Fruit fly (Drosophila melanogaster) whole organism, embryonic: ENCODE results near the gene obst-B.

Source experiments
- ATbp ChIP-seq: fragments of 200-800 bp; sonication (Bioruptor generic); optimal IDR thresholded peaks from 2 replicates; lab custom pipeline; 2017; ENCODE audit warnings: missing biosample characterization, mild to moderate bottlenecking, missing genetic modification characterization, missing genetic modification reagents
- CG11723 ChIP-seq: fragments of 200-800 bp; sonication (Bioruptor generic); optimal IDR thresholded peaks from 2 replicates; lab custom pipeline; 2017; ENCODE audit warnings: missing biosample characterization, mild to moderate bottlenecking, missing genetic modification characterization
- CG12104 ChIP-seq: fragments of 200-800 bp; sonication (Bioruptor generic); optimal IDR thresholded peaks from 3 replicates; lab custom pipeline; 2016; ENCODE audit warnings: missing biosample characterization, missing genetic modification characterization
- CG13287 ChIP-seq: fragments of 200-800 bp; sonication (Bioruptor generic); IDR thresholded peaks from 2 replicates; pipeline ENCODE4 v1.3.6; 2022; ENCODE audit warnings: missing biosample characterization, missing genetic modification characterization; ENCODE audit not compliant: partially characterized antibody
- CG15269 ChIP-seq: fragments of 200-800 bp; sonication (Bioruptor generic); optimal IDR thresholded peaks from 2 replicates; lab custom pipeline; 2018; ENCODE audit warnings: missing biosample characterization, mild to moderate bottlenecking, missing genetic modification characterization, moderate library complexity
- CG15479 ChIP-seq: fragments of 200-800 bp; sonication (Bioruptor generic); optimal IDR thresholded peaks from 3 replicates; lab custom pipeline; 2019; ENCODE audit warnings: missing biosample characterization, mild to moderate bottlenecking, missing genetic modification characterization, moderate library complexity
- CG17186 ChIP-seq: fragments of 200-800 bp; sonication (Bioruptor generic); optimal IDR thresholded peaks from 3 replicates; lab custom pipeline; 2017; ENCODE audit warnings: missing biosample characterization, missing genetic modification reagents, missing genetic modification characterization
- CG18764 ChIP-seq: fragments of 200-800 bp; sonication (Bioruptor generic); optimal IDR thresholded peaks from 3 replicates; lab custom pipeline; 2016; ENCODE audit warnings: missing biosample characterization, missing genetic modification characterization
- CG2199 ChIP-seq: fragments of 200-800 bp; sonication (Bioruptor generic); IDR thresholded peaks from 3 replicates; pipeline ENCODE4 v1.3.6; 2022; ENCODE audit warnings: missing biosample characterization, missing genetic modification characterization
- CG32772 ChIP-seq: fragments of 200-800 bp; sonication (Bioruptor generic); IDR thresholded peaks from 2 replicates; pipeline ENCODE4 v1.3.6; 2022; ENCODE audit warnings: missing biosample characterization, missing genetic modification characterization
- CG4282 ChIP-seq: fragments of 200-800 bp; sonication (Bioruptor generic); optimal IDR thresholded peaks from 2 replicates; lab custom pipeline; 2016; ENCODE audit warnings: missing biosample characterization, missing genetic modification characterization
- CG4360 ChIP-seq: fragments of 200-800 bp; sonication (Bioruptor generic); IDR thresholded peaks from 2 replicates; pipeline ENCODE4 v1.3.6; 2022; ENCODE audit warnings: missing biosample characterization, missing genetic modification characterization
- CG43689 ChIP-seq: fragments of 200-800 bp; sonication (Bioruptor generic); IDR thresholded peaks from 2 replicates; pipeline ENCODE4 v1.3.6; 2022; ENCODE audit warnings: missing biosample characterization, missing genetic modification characterization
- CG6765 ChIP-seq: fragments of 200-800 bp; sonication (Bioruptor generic); optimal IDR thresholded peaks from 3 replicates; lab custom pipeline; 2017; ENCODE audit warnings: missing biosample characterization, mild to moderate bottlenecking, missing genetic modification characterization
- CG8924 ChIP-seq: fragments of 200-800 bp; optimal IDR thresholded peaks from 3 replicates; lab custom pipeline; 2019; ENCODE audit warnings: missing biosample characterization, mild to moderate bottlenecking, missing genetic modification characterization, moderate library complexity
- D ChIP-seq, 2 experiments: fragments of 200-800 bp in 1 of 2; fragments of >200 bp in 1 of 2; sonication (Bioruptor generic) in 1 of 2; optimal IDR thresholded peaks; 2 replicates in 1 of 2; 3 replicates in 1 of 2; lab custom pipeline; 2017; ENCODE audit warnings: mild to moderate bottlenecking in 1 of 2, missing biosample characterization in 1 of 2, missing genetic modification characterization in 1 of 2, missing genetic modification reagents in 1 of 2
- Dp ChIP-seq: fragments of 200-800 bp; sonication (Bioruptor generic); optimal IDR thresholded peaks from 2 replicates; lab custom pipeline; 2018; ENCODE audit warnings: missing biosample characterization, mild to moderate bottlenecking, missing genetic modification characterization, moderate library complexity
- Dref ChIP-seq: fragments of 200-800 bp; sonication (Bioruptor generic); IDR thresholded peaks from 2 replicates; pipeline ENCODE4 v1.3.6; 2022; ENCODE audit warnings: missing biosample characterization, missing genetic modification characterization
- HLHmδ ChIP-seq: fragments of 200-800 bp; sonication (Bioruptor generic); optimal IDR thresholded peaks from 2 replicates; lab custom pipeline; 2018; ENCODE audit warnings: missing biosample characterization, mild to moderate bottlenecking, missing genetic modification characterization, moderate library complexity
- Kr ChIP-seq: fragments of 200-800 bp; sonication (Bioruptor generic); optimal IDR thresholded peaks from 2 replicates; lab custom pipeline; 2017; ENCODE audit warnings: missing biosample characterization, mild to moderate bottlenecking, missing genetic modification characterization
- Mrtf ChIP-seq: fragments of 200-800 bp; sonication (Bioruptor generic); IDR thresholded peaks from 3 replicates; pipeline ENCODE4 v1.3.6; 2022; ENCODE audit warnings: missing biosample characterization, missing genetic modification characterization
- NfI ChIP-seq: fragments of 200-800 bp; sonication (Bioruptor generic); optimal IDR thresholded peaks from 3 replicates; lab custom pipeline; 2018; ENCODE audit warnings: missing biosample characterization, mild to moderate bottlenecking, missing genetic modification characterization, moderate library complexity
- ac ChIP-seq: fragments of 200-800 bp; sonication (Bioruptor generic); optimal IDR thresholded peaks from 3 replicates; lab custom pipeline; 2017; ENCODE audit warnings: missing biosample characterization, mild to moderate bottlenecking, missing genetic modification characterization
- aop ChIP-seq: fragments of 200-800 bp; sonication (Bioruptor generic); IDR thresholded peaks from 2 replicates; pipeline ENCODE4 v1.3.6; 2022; ENCODE audit warnings: missing biosample characterization, missing genetic modification characterization
- cg ChIP-seq: fragments of 200-800 bp; sonication (Bioruptor generic); optimal IDR thresholded peaks from 3 replicates; lab custom pipeline; 2019; ENCODE audit warnings: missing biosample characterization, mild to moderate bottlenecking, missing genetic modification characterization, moderate library complexity
- crol ChIP-seq: fragments of 200-800 bp; sonication (Bioruptor generic); IDR thresholded peaks from 2 replicates; pipeline ENCODE4 v1.3.6; 2022; ENCODE audit warnings: missing biosample characterization, missing genetic modification characterization
- danr ChIP-seq: fragments of 200-800 bp; sonication (Bioruptor generic); IDR thresholded peaks from 2 replicates; pipeline ENCODE4 v1.3.6; 2022; ENCODE audit warnings: missing biosample characterization, missing genetic modification characterization
- gcm2 ChIP-seq: fragments of 200-800 bp; sonication (Bioruptor generic); optimal IDR thresholded peaks from 2 replicates; lab custom pipeline; 2016; ENCODE audit warnings: missing biosample characterization, missing genetic modification characterization
- kni ChIP-seq: fragments of 200-800 bp; sonication (Bioruptor generic); optimal IDR thresholded peaks from 3 replicates; lab custom pipeline; 2017; ENCODE audit warnings: mild to moderate bottlenecking, missing biosample characterization, missing genetic modification reagents, missing genetic modification characterization
- pb ChIP-seq: fragments of 200-800 bp; sonication (Bioruptor generic); optimal IDR thresholded peaks from 3 replicates; lab custom pipeline; 2016; ENCODE audit warnings: missing biosample characterization, missing genetic modification characterization
- pnt ChIP-seq: fragments of 200-800 bp; sonication (Bioruptor generic); optimal IDR thresholded peaks from 3 replicates; lab custom pipeline; 2016; ENCODE audit warnings: missing biosample characterization, missing genetic modification characterization
- prd ChIP-seq, 3 experiments: fragments of >200 bp in 2 of 3; fragments of 200-800 bp in 1 of 3; sonication (Bioruptor generic) in 1 of 3; optimal IDR thresholded peaks in 2 of 3; IDR thresholded peaks in 1 of 3; 2 replicates in 2 of 3; 3 replicates in 1 of 3; pipeline versions ENCODE4 v1.3.6 to Lab custom; 2017 to 2022; ENCODE audit warnings: missing biosample characterization in 1 of 3, missing genetic modification characterization in 1 of 3
- pros ChIP-seq: fragments of 200-800 bp; sonication (Bioruptor generic); optimal IDR thresholded peaks from 3 replicates; lab custom pipeline; 2019; ENCODE audit warnings: missing biosample characterization, mild to moderate bottlenecking, missing genetic modification characterization, moderate library complexity
- sqz ChIP-seq: fragments of 200-800 bp; sonication (Bioruptor generic); optimal IDR thresholded peaks from 3 replicates; lab custom pipeline; 2018; ENCODE audit warnings: missing biosample characterization, mild to moderate bottlenecking, missing genetic modification characterization
- tll ChIP-seq, 2 experiments: fragments of 200-800 bp in 1 of 2; fragments of >200 bp in 1 of 2; sonication (Bioruptor generic) in 1 of 2; optimal IDR thresholded peaks; 2 replicates each; lab custom pipeline; 2017 to 2019; ENCODE audit warnings: missing biosample characterization in 2 of 2, missing genetic modification characterization in 2 of 2, mild to moderate bottlenecking in 1 of 2, moderate library complexity in 1 of 2
- trem ChIP-seq: fragments of 200-800 bp; optimal IDR thresholded peaks from 3 replicates; lab custom pipeline; 2019; ENCODE audit warnings: missing biosample characterization, mild to moderate bottlenecking, missing genetic modification characterization, moderate library complexity
- ttk ChIP-seq: fragments of 200-800 bp; sonication (Bioruptor generic); IDR thresholded peaks from 2 replicates; pipeline ENCODE4 v2.1.2; 2022; ENCODE audit warnings: missing biosample characterization, missing genetic modification characterization
- twi ChIP-seq: fragments of 200-800 bp; optimal IDR thresholded peaks from 2 replicates; lab custom pipeline; 2019; ENCODE audit warnings: missing biosample characterization, mild to moderate bottlenecking, missing genetic modification characterization, moderate library complexity
- vfl ChIP-seq: fragments of 200-800 bp; sonication (Bioruptor generic); optimal IDR thresholded peaks from 2 replicates; lab custom pipeline; 2016; ENCODE audit warnings: missing biosample characterization, missing genetic modification characterization
- zen ChIP-seq: fragments of 200-800 bp; sonication (Bioruptor generic); optimal IDR thresholded peaks from 3 replicates; lab custom pipeline; 2018; ENCODE audit warnings: missing biosample characterization, mild to moderate bottlenecking, missing genetic modification characterization, moderate library complexity

obst-B gene

DNA sequence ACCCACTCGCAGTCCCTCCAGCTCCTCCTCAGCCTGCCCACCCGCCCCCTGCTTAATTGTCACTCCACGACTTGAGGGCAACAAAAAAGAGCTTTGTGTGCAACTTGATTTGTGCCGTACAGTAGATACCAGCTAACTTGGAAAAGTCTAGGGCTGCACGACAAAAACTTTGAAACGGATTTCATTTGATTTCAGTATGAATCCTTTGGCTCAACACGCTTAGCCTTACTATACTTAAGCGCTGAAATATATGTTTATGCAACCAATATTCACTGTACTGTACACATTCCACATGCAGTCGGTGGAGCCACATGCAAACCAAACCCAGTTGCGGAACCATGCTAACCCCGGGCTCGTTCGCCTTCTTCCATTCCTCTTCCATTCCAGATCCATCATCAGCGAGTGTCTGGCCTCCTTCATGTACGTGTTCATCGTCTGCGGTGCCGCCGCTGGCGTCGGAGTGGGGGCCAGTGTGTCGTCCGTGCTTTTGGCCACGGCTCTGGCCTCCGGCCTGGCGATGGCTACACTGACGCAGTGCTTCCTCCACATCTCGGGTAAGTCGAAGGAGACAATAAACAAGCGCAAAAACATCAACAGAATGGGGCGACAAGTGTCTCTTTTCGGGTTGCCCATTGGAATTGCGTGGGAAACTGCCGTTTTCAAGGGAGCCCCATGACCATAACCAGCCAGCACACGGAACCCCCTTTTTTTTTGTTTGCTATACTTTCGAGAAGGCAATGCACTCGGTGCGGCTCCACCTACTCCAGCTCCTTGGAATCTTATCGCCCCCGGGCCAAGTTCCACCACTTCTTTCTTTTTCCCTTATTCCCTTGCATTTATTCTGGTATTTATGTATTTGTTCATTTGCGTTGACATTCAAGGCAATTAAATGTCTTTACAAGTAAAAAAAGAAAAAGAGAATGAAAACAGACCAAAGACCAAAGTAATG, 45.8 kb upstream of the obst-B start (continued):
- TF ChIP-seq CG11723 (GFP tag; lab: Kevin White, UChicago): no peak
- no peak for TF ChIP-seq gcm2
- TF ChIP-seq pnt: no peak
- TF ChIP-seq Dref (GFP tag; lab: Robert Waterston, UW): no peak
- TF ChIP-seq ac (GFP tag; lab: Kevin White, UChicago): no peak
- TF ChIP-seq ATbp (GFP tag; lab: Kevin White, UChicago): peak; percentile 61

DNA sequence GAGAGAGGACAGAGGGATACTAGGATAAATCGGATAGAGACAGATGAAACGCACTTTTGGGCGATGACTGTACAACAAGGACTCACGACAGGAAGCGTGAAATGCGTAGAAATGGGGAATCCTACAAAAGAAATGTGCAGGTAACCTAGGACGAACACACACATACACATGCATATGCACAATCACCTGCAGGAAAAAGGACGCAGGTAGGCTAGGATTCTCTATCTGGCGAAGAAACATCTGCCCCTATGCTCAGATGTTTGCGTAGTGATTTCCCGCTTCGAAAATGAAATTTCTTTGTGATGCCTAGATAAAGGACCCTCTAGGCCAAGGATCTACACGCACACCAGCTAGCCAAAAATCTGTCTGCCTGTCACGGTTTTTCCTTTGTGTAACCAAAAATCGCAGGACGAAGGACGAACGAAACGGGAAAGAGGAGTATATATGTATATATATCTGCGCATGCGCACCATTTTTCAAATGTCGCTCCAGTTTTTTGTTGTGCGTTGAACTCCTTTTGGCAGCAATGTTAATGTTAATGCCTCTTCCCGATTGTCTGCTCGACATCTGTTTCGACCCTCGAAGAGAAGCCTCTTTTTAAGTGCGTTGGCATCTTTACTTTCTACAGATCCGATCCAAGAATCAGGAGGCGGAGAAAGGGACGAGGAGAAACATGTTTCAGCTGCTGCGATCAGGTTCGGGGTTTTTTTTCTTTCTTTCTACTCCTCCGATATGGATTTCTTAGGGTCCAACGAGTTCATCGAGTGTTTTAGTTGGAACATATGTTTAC, 44.1 kb upstream of the obst-B start:
- peak; percentile 41 for TF ChIP-seq zen (tag; lab: Kevin White, UChicago)
- no peak for TF ChIP-seq CG18764
- peak; percentile 98 for TF ChIP-seq twi (tag; lab: Kevin White, UChicago)
- TF ChIP-seq CG4282: no peak
- peak; percentile 96 for TF ChIP-seq D (optimal IDR thresholded peaks at IDR 0.05; lab: Kevin White, UChicago)
- TF ChIP-seq D (GFP tag; optimal IDR thresholded peaks at IDR 0.05; lab: Kevin White, UChicago): no peak
- peak in 1 of 2 experiments; percentile 43 for TF ChIP-seq tll (GFP tag; optimal IDR thresholded peaks at IDR 0.05; lab: Kevin White, UChicago)
- TF ChIP-seq danr: no peak
- no peak for TF ChIP-seq CG15269
- TF ChIP-seq trem (tag; lab: Kevin White, UChicago): no peak
- TF ChIP-seq aop: 0 out of 2 replicates have a peak, but pooled peaks have one; percentile 45
- no peak for TF ChIP-seq CG13287
- no peak for TF ChIP-seq prd (optimal IDR thresholded peaks at IDR 0.05; lab: Kevin White, UChicago)
- 0 out of 3 replicates have a peak, but pooled peaks have one; percentile 20 for TF ChIP-seq prd (GFP tag; IDR thresholded peaks at IDR 0.05; lab: Robert Waterston, UW)
- no peak for TF ChIP-seq CG6765 (GFP tag; lab: Kevin White, UChicago)
- peak; percentile 5 for TF ChIP-seq sqz
- peak; percentile 57; the same call in 1 of the 3 replicates for TF ChIP-seq CG2199 (GFP tag; lab: Robert Waterston, UW)
- TF ChIP-seq Mrtf: no peak
- peak; percentile 82 for TF ChIP-seq kni (GFP tag; lab: Kevin White, UChicago)
- TF ChIP-seq cg: peak; percentile 30
- TF ChIP-seq HLHmδ (GFP tag; lab: Kevin White, UChicago): no peak
- no peak for TF ChIP-seq CG12104
- peak; percentile 80 for TF ChIP-seq ac (GFP tag; lab: Kevin White, UChicago)
- TF ChIP-seq CG15479 (GFP tag; lab: Kevin White, UChicago): peak; percentile 99
- peak; percentile 57; the same call in 1 of the 2 replicates for TF ChIP-seq crol (GFP tag; lab: Robert Waterston, UW)
- peak; percentile 22 for TF ChIP-seq vfl (GFP tag; lab: Kevin White, UChicago)
- peak; percentile 27; the same call in 1 of the 2 replicates for TF ChIP-seq CG4360 (GFP tag; lab: Robert Waterston, UW)
- peak; percentile 89 for TF ChIP-seq pros (GFP tag; lab: Kevin White, UChicago)
- TF ChIP-seq, all 482 proteins: peak for 16

DNA sequence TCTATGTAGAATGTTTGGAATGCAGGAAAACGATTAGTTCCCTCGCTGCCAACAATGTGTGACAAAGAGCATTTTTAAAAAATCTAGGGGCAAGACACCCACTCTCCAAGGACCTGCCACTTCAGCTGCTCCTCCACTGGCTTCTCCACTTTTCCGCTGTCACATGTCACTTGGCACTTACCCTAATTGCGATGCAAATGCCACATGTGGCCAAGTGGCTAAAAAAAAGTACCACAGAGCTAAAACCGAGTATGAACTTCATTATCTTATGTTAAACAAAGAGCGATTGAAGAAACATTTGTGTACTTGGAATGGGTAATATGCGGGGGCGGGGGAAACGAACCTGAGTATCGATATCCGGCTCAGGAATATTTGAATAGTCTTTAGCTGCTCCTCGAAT, 43.2 kb upstream of the obst-B start:
- TF ChIP-seq NfI (GFP tag; lab: Kevin White, UChicago): no peak
- TF ChIP-seq CG32772: no peak
- no peak for TF ChIP-seq CG43689 (GFP tag; lab: Robert Waterston, UW)
- no peak for TF ChIP-seq pb (GFP tag; lab: Kevin White, UChicago)
- TF ChIP-seq ATbp (GFP tag; lab: Kevin White, UChicago): no peak
- peak; percentile 92 for TF ChIP-seq twi (tag; lab: Kevin White, UChicago)
- TF ChIP-seq Dp (GFP tag; lab: Kevin White, UChicago): no peak
- TF ChIP-seq CG8924: no peak
- TF ChIP-seq Kr (GFP tag; lab: Kevin White, UChicago): peak; percentile 28
- no peak for TF ChIP-seq CG17186 (GFP tag; lab: Kevin White, UChicago)
- no peak for TF ChIP-seq ttk (GFP tag; lab: Robert Waterston, UW)
- TF ChIP-seq, all 482 proteins: peak for 2
